Fruit fly (Drosophila melanogaster): ENCODE data around the gene CG5849.

Gene CG5849

DNA sequence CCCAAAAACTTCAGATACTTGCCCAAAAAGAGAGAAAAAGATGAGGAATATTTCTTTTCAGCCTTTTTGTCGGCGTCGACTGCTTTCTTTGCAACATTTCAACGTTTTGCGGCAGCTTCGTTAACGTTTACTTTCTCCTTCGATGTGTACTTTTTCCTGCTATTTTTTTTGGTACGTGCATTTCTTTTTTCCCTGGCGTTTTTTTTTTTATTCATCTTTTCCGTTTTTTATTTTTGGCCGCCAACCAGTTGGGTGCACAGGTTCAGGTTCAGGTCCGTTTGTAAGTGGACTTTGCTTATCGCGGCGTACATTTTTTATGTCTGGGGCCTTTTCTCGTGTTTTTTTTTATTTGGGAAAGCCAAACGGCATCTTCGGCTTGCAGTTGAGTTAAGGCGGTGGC, 35.5 kb upstream of the CG5849 start (continued):
- TF ChIP-seq CG10669 (GFP tag; optimal IDR thresholded peaks at IDR 0.05) (no peak), ss (GFP tag; optimal IDR thresholded peaks at IDR 0.05) (no peak), spab (GFP tag; optimal IDR thresholded peaks at IDR 0.05) (no peak), pdm3 (GFP tag; optimal IDR thresholded peaks at IDR 0.05) (no peak), net (GFP tag; optimal IDR thresholded peaks at IDR 0.05) (peak; percentile 20), CG8119 (GFP tag; IDR thresholded peaks at IDR 0.05) (peak; percentile 86), CG31627 (GFP tag; optimal IDR thresholded peaks at IDR 0.05) (no peak), Sox15 (GFP tag; optimal IDR thresholded peaks at IDR 0.05) (no peak), CG6854 (GFP tag; optimal IDR thresholded peaks at IDR 0.05) (peak; percentile 91), CG34406 (GFP tag; optimal IDR thresholded peaks at IDR 0.05) (no peak), salr (GFP tag; optimal IDR thresholded peaks at IDR 0.05) (peak in 1 of 2 experiments; percentile 2), eg (GFP tag; IDR thresholded peaks at IDR 0.05) (peak; percentile 80)

DNA sequence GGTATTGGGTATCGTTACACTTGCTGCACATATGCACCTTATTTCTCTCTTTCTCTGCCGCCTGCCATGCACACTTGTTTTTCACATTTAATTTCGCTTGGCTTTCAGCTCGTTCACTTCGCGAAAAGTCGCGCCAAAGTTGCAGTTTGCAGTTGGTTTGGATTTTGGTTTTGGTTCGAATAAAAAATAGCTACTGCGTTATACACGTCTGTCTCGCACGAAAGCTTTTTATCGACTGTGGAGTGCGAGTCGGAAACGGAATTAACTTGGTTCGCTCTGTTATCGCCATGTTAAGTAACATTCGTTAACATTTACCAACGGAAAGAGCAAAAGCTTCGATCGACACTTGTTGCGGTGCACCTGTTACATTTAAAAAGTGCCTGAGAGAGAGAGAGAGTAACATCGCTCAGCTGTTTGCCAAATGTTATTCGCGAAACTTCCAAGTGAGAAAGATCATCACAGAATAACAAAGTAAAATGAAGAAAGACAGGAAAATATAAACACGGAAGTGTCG, 20.4 kb upstream of the CG5849 start, which contains the start of gene CG31176:
Gene CG31176, minus strand, starts transcription at position 241 of the 514 bp plus-strand sequence.
- TF ChIP-seq CG8119 (GFP tag; IDR thresholded peaks at IDR 0.05): no peak
- TF ChIP-seq Blimp-1 (GFP tag; optimal IDR thresholded peaks at IDR 0.05): no peak
- no peak for TF ChIP-seq Gug (GFP tag; IDR thresholded peaks at IDR 0.05)
- no peak for TF ChIP-seq svp (GFP tag)
- no peak for TF ChIP-seq CG15336 (GFP tag; IDR thresholded peaks at IDR 0.05)
- no peak for TF ChIP-seq CG11294 (GFP tag; IDR thresholded peaks at IDR 0.05)
- no peak for TF ChIP-seq CG11902 (GFP tag; optimal IDR thresholded peaks at IDR 0.05)
- TF ChIP-seq Sox14 (GFP tag; optimal IDR thresholded peaks at IDR 0.05): no peak
- TF ChIP-seq acj6 (GFP tag; optimal IDR thresholded peaks at IDR 0.05): no peak
- TF ChIP-seq CG8319 (GFP tag; optimal IDR thresholded peaks at IDR 0.05): no peak
- TF ChIP-seq spab (GFP tag; optimal IDR thresholded peaks at IDR 0.05): no peak
- TF ChIP-seq CG11762 (GFP tag; optimal IDR thresholded peaks at IDR 0.05; ENCODE audit: insufficient read depth): no peak
- no peak for TF ChIP-seq Hr4 (GFP tag; optimal IDR thresholded peaks at IDR 0.05)
- TF ChIP-seq Lpt (GFP tag; optimal IDR thresholded peaks at IDR 0.05): no peak
- TF ChIP-seq eg (GFP tag; IDR thresholded peaks at IDR 0.05): no peak; the same call in 2 of the 3 replicates
- no peak for TF ChIP-seq CG7368 (GFP tag; optimal IDR thresholded peaks at IDR 0.05)
- TF ChIP-seq Met (GFP tag; optimal IDR thresholded peaks at IDR 0.05): no peak

dm6 chr3R:21719934-21720431, 19.9 kb upstream of the CG5849 start:
- TF ChIP-seq Sox14 (GFP tag; optimal IDR thresholded peaks at IDR 0.05): peak; percentile 88
- TF ChIP-seq svp (GFP tag): peak; percentile 96
- peak; percentile 92 for TF ChIP-seq esn (GFP tag; optimal IDR thresholded peaks at IDR 0.05)
- TF ChIP-seq Ets21C (GFP tag; optimal IDR thresholded peaks at IDR 0.05): peak; percentile 76
- peak; percentile 87 for TF ChIP-seq Hr4 (GFP tag; optimal IDR thresholded peaks at IDR 0.05)
- peak; percentile 50 for TF ChIP-seq CG11902 (GFP tag; optimal IDR thresholded peaks at IDR 0.05)
- peak; percentile 88 for TF ChIP-seq net (GFP tag; optimal IDR thresholded peaks at IDR 0.05)
- peak; percentile 83 for TF ChIP-seq CG34406 (GFP tag; optimal IDR thresholded peaks at IDR 0.05)
- TF ChIP-seq Eip93F (GFP tag; optimal IDR thresholded peaks at IDR 0.05): no peak
- peak; percentile 59 for TF ChIP-seq CG8319 (GFP tag; optimal IDR thresholded peaks at IDR 0.05)
- TF ChIP-seq CG32006 (GFP tag; optimal IDR thresholded peaks at IDR 0.05): peak; percentile 90
- TF ChIP-seq lz (GFP tag; optimal IDR thresholded peaks at IDR 0.05): peak; percentile 87
- TF ChIP-seq acj6 (GFP tag; optimal IDR thresholded peaks at IDR 0.05): peak; percentile 81
- peak; percentile 82 for TF ChIP-seq CG6276 (GFP tag; optimal IDR thresholded peaks at IDR 0.05)
- peak; percentile 84 for TF ChIP-seq CG3919 (GFP tag; optimal IDR thresholded peaks at IDR 0.05)
- peak; percentile 57 for TF ChIP-seq CG16779 (tag; optimal IDR thresholded peaks at IDR 0.05)
- peak; percentile 89 for TF ChIP-seq topi (GFP tag; optimal IDR thresholded peaks at IDR 0.05)
- TF ChIP-seq Ets96B (tag; optimal IDR thresholded peaks at IDR 0.05): peak; percentile 79
- TF ChIP-seq CG31627 (GFP tag; optimal IDR thresholded peaks at IDR 0.05): peak; percentile 88
- no peak; the same call in 1 of the 2 replicates for TF ChIP-seq CG11294 (GFP tag; IDR thresholded peaks at IDR 0.05)
- peak; percentile 59 for TF ChIP-seq fd85E (GFP tag; optimal IDR thresholded peaks at IDR 0.05)
- peak; percentile 83 for TF ChIP-seq Hr39 (GFP tag; optimal IDR thresholded peaks at IDR 0.05)
- TF ChIP-seq CG11762 (GFP tag; optimal IDR thresholded peaks at IDR 0.05; ENCODE audit: insufficient read depth): peak; percentile 75
- peak; percentile 75 for TF ChIP-seq dsx (GFP tag; optimal IDR thresholded peaks at IDR 0.05; ENCODE audit: poor library complexity, severe bottlenecking)
- TF ChIP-seq achi (GFP tag; optimal IDR thresholded peaks at IDR 0.05): peak; percentile 86
- peak; percentile 47 to 86 for TF ChIP-seq salr (GFP tag; optimal IDR thresholded peaks at IDR 0.05)
- peak; percentile 79 for TF ChIP-seq CG10631 (GFP tag; optimal IDR thresholded peaks at IDR 0.05)
- peak; percentile 79 for TF ChIP-seq CG10669 (GFP tag; optimal IDR thresholded peaks at IDR 0.05)
- peak; percentile 71 for TF ChIP-seq CG7368 (GFP tag; optimal IDR thresholded peaks at IDR 0.05)
- peak; percentile 83 for TF ChIP-seq CG6163 (GFP tag; IDR thresholded peaks at IDR 0.05)
- peak; percentile 4 for TF ChIP-seq CG9139 (GFP tag; optimal IDR thresholded peaks at IDR 0.05)
- peak; percentile 74 for TF ChIP-seq spab (GFP tag; optimal IDR thresholded peaks at IDR 0.05)
- peak; percentile 87 for TF ChIP-seq CG8119 (GFP tag; IDR thresholded peaks at IDR 0.05)
- TF ChIP-seq Hr38 (GFP tag; optimal IDR thresholded peaks at IDR 0.05): no peak
- peak; percentile 82 for TF ChIP-seq Eip75B (GFP tag; optimal IDR thresholded peaks at IDR 0.05)
